Fruit fly (Drosophila melanogaster): ENCODE measurements around the gene Cp19.

Gene Cp19

dm6 chr3L:8696487-8696954 is 33.1 kb upstream of the Cp19 start (continued):
- TF ChIP-seq HLH54F (GFP tag; optimal IDR thresholded peaks at IDR 0.05) (no peak), CG14965 (GFP tag; optimal IDR thresholded peaks at IDR 0.05; ENCODE audit: borderline replicate concordance) (no peak), Pdp1 (GFP tag; optimal IDR thresholded peaks at IDR 0.05) (peak in 1 of 2 experiments; percentile 38), onecut (GFP tag; IDR thresholded peaks at IDR 0.05) (peak; percentile 68), CG4282 (GFP tag; optimal IDR thresholded peaks at IDR 0.05) (no peak), gem (tag; optimal IDR thresholded peaks at IDR 0.05) (peak; percentile 69), CG15514 (GFP tag; optimal IDR thresholded peaks at IDR 0.05) (peak; percentile 82), cas (GFP tag; IDR thresholded peaks at IDR 0.05) (no peak), Dip2 (GFP tag; IDR thresholded peaks at IDR 0.05) (no peak), CG3281 (GFP tag; optimal IDR thresholded peaks at IDR 0.05) (peak; percentile 70), CG10267 (tag; optimal IDR thresholded peaks at IDR 0.05) (peak; percentile 1), zf30C (GFP tag; optimal IDR thresholded peaks at IDR 0.05) (no peak), CG7745 (tag; optimal IDR thresholded peaks at IDR 0.05) (peak; percentile 15), vvl (GFP tag; IDR thresholded peaks at IDR 0.05) (peak; percentile 59; the same call in 1 of the 2 replicates), CG15269 (tag; optimal IDR thresholded peaks at IDR 0.05) (peak; percentile 49), luna (GFP tag; optimal IDR thresholded peaks at IDR 0.05) (no peak), CG4404 (GFP tag; IDR thresholded peaks at IDR 0.05) (no peak), B-H1 (GFP tag; IDR thresholded peaks at IDR 0.05) (no peak; the same call in 2 of the 3 replicates), CG13894 (tag; optimal IDR thresholded peaks at IDR 0.05) (peak; percentile 55), Fer2 (tag; optimal IDR thresholded peaks at IDR 0.05) (peak; percentile 45), jumu (GFP tag; optimal IDR thresholded peaks at IDR 0.05) (peak; percentile 39), CG1792 (GFP tag; optimal IDR thresholded peaks at IDR 0.05) (no peak), bowl (GFP tag; IDR thresholded peaks at IDR 0.05) (no peak; the same call in 1 of the 2 replicates), CG6813 (GFP tag; optimal IDR thresholded peaks at IDR 0.05) (peak; percentile 88), CG6254 (GFP tag; optimal IDR thresholded peaks at IDR 0.05) (peak; percentile 77), Dad (GFP tag; optimal IDR thresholded peaks at IDR 0.05) (peak; percentile 10), ab (GFP tag; optimal IDR thresholded peaks at IDR 0.05) (peak; percentile 16), CG2875 (GFP tag; optimal IDR thresholded peaks at IDR 0.05) (peak; percentile 90), CG14014 (GFP tag; IDR thresholded peaks at IDR 0.05) (peak; percentile 67; the same call in 1 of the 2 replicates), sens (GFP tag) (peak; percentile 92), CG30431 (GFP tag; optimal IDR thresholded peaks at IDR 0.05) (peak; percentile 14), dimm (GFP tag; IDR thresholded peaks at IDR 0.05) (0 out of 2 replicates have a peak, but pooled peaks have one; percentile 28), Ets65A (GFP tag) (peak; percentile 63), Dek (tag; optimal IDR thresholded peaks at IDR 0.05) (peak; percentile 44), CG2202 (tag; optimal IDR thresholded peaks at IDR 0.05) (peak; percentile 61), lmd (GFP tag; IDR thresholded peaks at IDR 0.05) (no peak), CG5953 (GFP tag; IDR thresholded peaks at IDR 0.05) (peak; percentile 79), Elba2 (GFP tag; optimal IDR thresholded peaks at IDR 0.05) (no peak), CG1603 (tag; optimal IDR thresholded peaks at IDR 0.05) (peak; percentile 21), chm (GFP tag; IDR thresholded peaks at IDR 0.05) (peak; percentile 57), CG7928 (GFP tag; optimal IDR thresholded peaks at IDR 0.05) (peak; percentile 61), CG18011 (GFP tag; optimal IDR thresholded peaks at IDR 0.05) (no peak), CG13123 (GFP tag; optimal IDR thresholded peaks at IDR 0.05) (peak; percentile 62), Dbx (GFP tag; IDR thresholded peaks at IDR 0.05) (peak; percentile 56; the same call in 2 of the 3 replicates), Hr3 (GFP tag; optimal IDR thresholded peaks at IDR 0.05) (no peak), CG11696 (GFP tag; IDR thresholded peaks at IDR 0.05) (peak; percentile 35; the same call in 1 of the 2 replicates), trem (tag; optimal IDR thresholded peaks at IDR 0.05) (peak; percentile 1), Bteb2 (GFP tag; optimal IDR thresholded peaks at IDR 0.05) (peak; percentile 19), CG7372 (GFP tag; IDR thresholded peaks at IDR 0.05) (no peak), repo (GFP tag; optimal IDR thresholded peaks at IDR 0.05) (peak; percentile 36), p53 (GFP tag; optimal IDR thresholded peaks at IDR 0.05) (no peak)
